Fruit fly (Drosophila melanogaster): ENCODE results near the gene CG44428.

DNA sequence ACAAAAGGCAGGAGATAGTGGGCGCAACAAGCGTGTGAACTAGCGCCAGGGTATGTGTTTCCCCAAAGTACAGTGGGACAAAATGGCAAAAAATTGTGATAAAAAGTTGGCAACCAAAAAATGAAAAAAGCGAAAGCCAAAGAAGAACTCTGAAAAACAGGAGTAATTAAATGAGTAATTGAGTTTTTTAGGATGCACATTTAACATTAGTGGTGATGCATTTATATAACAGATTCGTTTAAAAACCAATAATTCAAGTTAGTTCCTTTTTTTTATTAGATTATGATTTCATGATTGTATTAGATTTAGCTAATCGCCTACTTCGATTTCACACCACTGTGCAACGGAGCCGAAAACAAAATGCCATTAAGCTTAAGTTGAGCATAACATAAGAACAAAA lies 42.3 kb upstream of the CG44428 start:
- no peak for TF ChIP-seq insv (optimal IDR thresholded peaks at IDR 0.05)
- no peak for TF ChIP-seq Myc (optimal IDR thresholded peaks at IDR 0.05)
- no peak for TF ChIP-seq ttk (optimal IDR thresholded peaks at IDR 0.05)
- no peak for TF ChIP-seq h (optimal IDR thresholded peaks at IDR 0.05)
- no peak for TF ChIP-seq psq (optimal IDR thresholded peaks at IDR 0.05)
- TF ChIP-seq Sin3A (optimal IDR thresholded peaks at IDR 0.05), result no peak

All from Kc167 (cell line).